Worm (Caenorhabditis elegans): ENCODE measurements around the gene clec-203.

The clec-203 gene

ce11 chrV:1087983-1088382 lies at the start of gene clec-203:
TSS of gene clec-203 (plus strand) at chrV:1088283.
- TF ChIP-seq ztf-4 (tag; optimal IDR thresholded peaks at IDR 0.05) (no peak), lin-35 (GFP tag; optimal IDR thresholded peaks at IDR 0.05) (no peak), elt-3 (tag; optimal IDR thresholded peaks at IDR 0.05) (no peak), dsc-1 (tag; optimal IDR thresholded peaks at IDR 0.05) (no peak)

ce11 chrV:1047251-1047650 lies 40.8 kb upstream of the clec-203 start:
- TF ChIP-seq efl-1 (optimal IDR thresholded peaks at IDR 0.05) (no peak), efl-1 (GFP tag; optimal IDR thresholded peaks at IDR 0.05 in 1 of 2) (peak in 1 of 2 experiments; percentile 1), ama-1 (optimal IDR thresholded peaks at IDR 0.05) (no peak)

ce11 chrV:1048482-1048881 lies 39.6 kb upstream of the clec-203 start, which contains the start of gene nra-4:
TSS of gene nra-4 (minus strand) at chrV:1048582.
- TF ChIP-seq ceh-8 (GFP tag; optimal IDR thresholded peaks at IDR 0.05) (no peak), ceh-82 (tag; optimal IDR thresholded peaks at IDR 0.05) (no peak), jun-1 (tag; optimal IDR thresholded peaks at IDR 0.05) (no peak), dpl-1 (GFP tag; optimal IDR thresholded peaks at IDR 0.05) (no peak), nhr-90 (tag; optimal IDR thresholded peaks at IDR 0.05; ENCODE audit: poor library complexity) (no peak), sox-4 (tag; optimal IDR thresholded peaks at IDR 0.05) (no peak), zip-4 (GFP tag; optimal IDR thresholded peaks at IDR 0.05) (no peak), elt-2 (tag; optimal IDR thresholded peaks at IDR 0.05) (no peak)

- no peak for TF ChIP-seq ceh-8 (GFP tag; optimal IDR thresholded peaks at IDR 0.05)
- peak in 1 of 3 experiments; percentile 7 for TF ChIP-seq ceh-82 (tag; optimal IDR thresholded peaks at IDR 0.05)
- peak in 1 of 2 experiments; percentile 38 for TF ChIP-seq lsy-2 (tag; optimal IDR thresholded peaks at IDR 0.05)
- no peak for TF ChIP-seq sup-37 (GFP tag; optimal IDR thresholded peaks at IDR 0.05)
- peak; percentile 6 to 40 for TF ChIP-seq lin-35 (GFP tag; optimal IDR thresholded peaks at IDR 0.05)
- TF ChIP-seq vab-15 (tag; optimal IDR thresholded peaks at IDR 0.05): no peak
- TF ChIP-seq efl-1 (optimal IDR thresholded peaks at IDR 0.05): peak; percentile 21 to 36
- TF ChIP-seq efl-1 (GFP tag; optimal IDR thresholded peaks at IDR 0.05 in 1 of 2): no peak
- TF ChIP-seq dpl-1 (GFP tag; optimal IDR thresholded peaks at IDR 0.05): peak in 1 of 3 experiments; percentile 46
- no peak for TF ChIP-seq mab-9 (GFP tag; IDR thresholded peaks at IDR 0.05)
- TF ChIP-seq snpc-4 (tag; optimal IDR thresholded peaks at IDR 0.05): no peak
Observed at ce11 chrV:1049334-1049733, 38.7 kb upstream of the clec-203 start.

ce11 chrV:1051651-1052050 lies 36.4 kb upstream of the clec-203 start:
- TF ChIP-seq rnt-1 (tag; optimal IDR thresholded peaks at IDR 0.05) (no peak), elt-2 (tag; optimal IDR thresholded peaks at IDR 0.05) (no peak), skn-1 (tag; optimal IDR thresholded peaks at IDR 0.05) (no peak), unc-86 (tag; optimal IDR thresholded peaks at IDR 0.05) (no peak), sox-4 (tag; optimal IDR thresholded peaks at IDR 0.05) (no peak), snpc-4 (tag; optimal IDR thresholded peaks at IDR 0.05) (no peak), pax-3 (tag; optimal IDR thresholded peaks at IDR 0.05) (no peak), C34B4.2 (tag; optimal IDR thresholded peaks at IDR 0.05) (no peak), blmp-1 (tag; optimal IDR thresholded peaks at IDR 0.05) (no peak), F16B12.6 (tag; optimal IDR thresholded peaks at IDR 0.05) (no peak), tbx-2 (tag; optimal IDR thresholded peaks at IDR 0.05) (no peak), nhr-71 (tag; optimal IDR thresholded peaks at IDR 0.05) (no peak)

ce11 chrV:1052559-1053064 lies 35.5 kb upstream of the clec-203 start, which contains the start of gene K10C9.4:
TSS of gene K10C9.4 (minus strand) at chrV:1053014.
- TF ChIP-seq irx-1 (tag; optimal IDR thresholded peaks at IDR 0.05) (no peak), nhr-11 (tag; optimal IDR thresholded peaks at IDR 0.05) (no peak), nhr-77 (tag; optimal IDR thresholded peaks at IDR 0.05) (no peak), nhr-19 (GFP tag; conservative IDR thresholded peaks at IDR 0.05) (no peak), sptf-1 (tag; optimal IDR thresholded peaks at IDR 0.05) (no peak), dpl-1 (GFP tag; optimal IDR thresholded peaks at IDR 0.05) (no peak), blmp-1 (tag; optimal IDR thresholded peaks at IDR 0.05) (no peak)
